Worm (Caenorhabditis elegans): ENCODE results near the gene T14E8.2.

Gene T14E8.2

DNA sequence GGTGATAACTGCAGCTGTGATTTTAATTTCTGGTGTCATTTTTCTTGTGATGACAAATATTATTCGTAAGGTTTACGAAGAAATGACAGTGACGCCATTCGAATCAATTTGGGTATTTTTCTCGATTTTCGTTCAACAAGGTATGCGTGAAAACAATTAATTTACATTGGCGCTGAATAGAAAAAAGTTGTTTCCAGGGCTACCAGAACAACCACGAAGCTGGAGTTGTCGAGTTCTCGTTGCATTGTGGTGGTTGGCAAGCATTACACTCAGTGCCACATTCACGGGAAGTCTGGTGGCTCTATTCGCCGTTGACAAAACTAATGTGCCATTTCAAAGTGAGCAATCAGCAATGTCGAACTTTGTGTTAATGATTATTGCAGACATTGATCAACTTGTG, 35.1 kb upstream of the T14E8.2 start:
- TF ChIP-seq mab-5 (tag; optimal IDR thresholded peaks at IDR 0.05) (no peak), hlh-1 (tag; optimal IDR thresholded peaks at IDR 0.05) (peak; percentile 51), pha-4 (tag; optimal IDR thresholded peaks at IDR 0.05) (no peak)

DNA sequence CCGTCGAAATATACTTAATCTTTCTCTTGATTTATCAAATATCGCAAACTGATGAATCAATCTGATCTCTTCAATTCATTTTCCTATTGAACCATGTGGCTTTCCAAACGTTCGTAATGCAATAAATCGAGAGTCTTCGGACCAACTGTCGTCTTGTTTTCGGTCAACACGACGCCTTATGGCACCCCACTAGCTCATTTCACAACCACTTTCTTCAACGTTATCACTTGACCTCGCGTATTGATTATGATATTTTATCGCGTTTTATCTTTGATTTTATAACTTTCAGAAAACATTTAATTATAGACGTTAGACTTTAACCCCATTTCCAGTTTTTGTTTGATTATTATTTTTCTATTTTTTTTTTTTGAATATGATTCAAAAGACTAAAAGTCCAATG, 33.0 kb upstream of the T14E8.2 start:
- no peak for TF ChIP-seq nhr-28 (tag; optimal IDR thresholded peaks at IDR 0.05)
- peak; percentile 98 for TF ChIP-seq hlh-1 (tag; optimal IDR thresholded peaks at IDR 0.05)
- TF ChIP-seq unc-120 (tag; optimal IDR thresholded peaks at IDR 0.05; ENCODE audit: poor library complexity, severe bottlenecking): peak; percentile 73
- TF ChIP-seq unc-62 (GFP tag; optimal IDR thresholded peaks at IDR 0.05): peak; percentile 69

DNA sequence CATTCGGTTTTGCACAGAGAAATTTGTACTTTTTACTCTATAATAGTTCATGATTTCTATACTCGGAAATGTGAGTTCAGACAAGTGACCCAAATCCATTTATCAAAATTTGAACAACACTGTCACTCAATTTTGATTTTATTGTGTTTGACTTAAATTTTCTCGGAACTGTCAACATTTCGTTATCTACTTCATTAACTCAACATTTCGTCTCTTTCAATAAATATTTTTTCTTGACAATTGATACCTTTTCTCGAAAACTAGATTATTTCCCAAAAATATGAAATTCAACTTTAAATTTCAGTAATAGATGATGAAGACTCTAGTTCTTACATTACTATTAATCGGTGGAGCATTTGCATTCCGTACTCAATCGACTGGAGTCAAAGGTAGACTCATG, 32.2 kb upstream of the T14E8.2 start, which contains the start of gene ttr-36:
TSS of gene ttr-36 (plus strand) at position 301 of the 400 bp plus-strand sequence.
- TF ChIP-seq lin-32 (GFP tag; optimal IDR thresholded peaks at IDR 0.05) (no peak), tbx-8 (GFP tag; optimal IDR thresholded peaks at IDR 0.05) (no peak), zip-8 (tag; optimal IDR thresholded peaks at IDR 0.05) (no peak), ceh-43 (GFP tag; optimal IDR thresholded peaks at IDR 0.05) (no peak), ceh-83 (GFP tag; optimal IDR thresholded peaks at IDR 0.05) (no peak), unc-62 (GFP tag; optimal IDR thresholded peaks at IDR 0.05) (no peak), elt-1 (tag; optimal IDR thresholded peaks at IDR 0.05; ENCODE audit: borderline replicate concordance, insufficient read depth) (no peak), sptf-1 (tag; optimal IDR thresholded peaks at IDR 0.05) (no peak), elt-3 (tag; optimal IDR thresholded peaks at IDR 0.05) (no peak), nhr-76 (tag; optimal IDR thresholded peaks at IDR 0.05) (no peak), ham-2 (GFP tag; optimal IDR thresholded peaks at IDR 0.05) (no peak), ces-1 (GFP tag; optimal IDR thresholded peaks at IDR 0.05) (no peak), pha-4 (tag; optimal IDR thresholded peaks at IDR 0.05) (no peak), sem-2 (GFP tag; optimal IDR thresholded peaks at IDR 0.05) (no peak), lsy-2 (tag; optimal IDR thresholded peaks at IDR 0.05) (no peak), mab-5 (tag; optimal IDR thresholded peaks at IDR 0.05) (no peak), bed-3 (GFP tag; optimal IDR thresholded peaks at IDR 0.05) (no peak), unc-120 (tag; optimal IDR thresholded peaks at IDR 0.05; ENCODE audit: poor library complexity, severe bottlenecking) (no peak), nhr-12 (tag; optimal IDR thresholded peaks at IDR 0.05) (no peak), nhr-237 (tag; optimal IDR thresholded peaks at IDR 0.05) (no peak)

DNA sequence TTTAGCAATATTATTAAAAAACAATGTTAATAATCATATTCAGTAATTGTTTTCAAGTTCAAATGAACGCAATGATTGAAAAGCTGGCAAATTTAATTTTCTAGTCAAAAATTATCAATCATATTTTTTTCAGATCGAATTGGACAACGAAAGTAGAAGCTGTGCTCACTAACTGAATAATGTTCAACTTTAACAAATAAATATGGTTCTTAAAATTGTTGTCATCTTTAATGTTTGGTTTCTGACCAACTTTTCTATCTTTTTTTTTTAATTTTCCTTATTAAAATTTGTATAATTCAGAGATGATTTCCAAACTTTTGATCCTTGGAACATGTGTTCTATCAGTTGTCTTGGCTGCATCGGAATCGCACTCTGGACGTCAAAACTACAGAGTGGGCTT, 30.8 kb upstream of the T14E8.2 start, which contains the start of gene ttr-35:
TSS of gene ttr-35 (plus strand) at position 301 of the 400 bp plus-strand sequence.
- no peak for TF ChIP-seq ham-2 (GFP tag; optimal IDR thresholded peaks at IDR 0.05)
- no peak for TF ChIP-seq ztf-11 (tag; optimal IDR thresholded peaks at IDR 0.05)
- TF ChIP-seq ceh-83 (GFP tag; optimal IDR thresholded peaks at IDR 0.05): no peak
- no peak for TF ChIP-seq nhr-12 (tag; optimal IDR thresholded peaks at IDR 0.05)
- TF ChIP-seq tbx-8 (GFP tag; optimal IDR thresholded peaks at IDR 0.05): no peak
- TF ChIP-seq ceh-39 (tag; optimal IDR thresholded peaks at IDR 0.05): no peak
- TF ChIP-seq nhr-28 (tag; optimal IDR thresholded peaks at IDR 0.05): no peak
- TF ChIP-seq M03D4.4 (tag; optimal IDR thresholded peaks at IDR 0.05): no peak

DNA sequence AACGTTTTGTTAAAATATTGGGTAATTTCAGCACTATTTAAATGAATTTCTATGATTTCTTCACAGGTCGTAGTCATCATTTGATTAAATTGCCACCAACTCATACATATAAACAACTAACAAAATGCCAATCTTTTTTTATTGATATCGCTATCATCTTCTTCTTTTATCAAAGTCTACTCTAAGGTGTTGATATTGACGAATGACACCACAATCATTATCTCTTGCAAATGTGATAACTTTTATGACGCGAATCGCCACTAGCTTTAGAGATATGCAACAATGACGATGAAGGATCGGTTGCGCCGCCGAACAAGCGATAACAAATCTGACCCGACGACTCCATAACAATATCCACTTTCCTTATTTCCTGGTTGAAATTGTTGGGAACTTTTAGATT, 28.3 kb upstream of the T14E8.2 start:
- TF ChIP-seq sem-2 (GFP tag; optimal IDR thresholded peaks at IDR 0.05) (no peak), unc-120 (tag; optimal IDR thresholded peaks at IDR 0.05; ENCODE audit: poor library complexity, severe bottlenecking) (no peak), pha-4 (tag; optimal IDR thresholded peaks at IDR 0.05) (no peak), elt-3 (tag; optimal IDR thresholded peaks at IDR 0.05) (peak; percentile 65)

DNA sequence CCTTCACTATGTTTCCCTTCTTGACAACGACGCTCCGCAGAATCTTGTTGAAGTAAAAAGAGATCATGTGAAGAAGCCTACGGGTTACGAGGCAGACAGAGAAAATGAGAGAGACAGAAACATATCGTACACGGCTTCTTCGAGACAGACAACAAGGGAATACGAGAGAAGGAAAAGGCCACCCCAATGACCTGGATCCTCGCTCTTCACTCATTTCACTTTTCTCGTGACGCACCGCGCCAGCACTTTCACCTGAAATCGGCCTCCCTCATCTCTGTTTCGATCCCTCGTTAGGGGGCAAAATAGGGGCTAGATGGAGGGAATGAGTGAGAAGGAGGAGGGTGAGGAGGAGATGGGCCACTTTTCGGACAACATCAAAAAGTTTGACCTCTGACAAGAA, 27.5 kb upstream of the T14E8.2 start:
- TF ChIP-seq blmp-1 (tag; optimal IDR thresholded peaks at IDR 0.05) (peak; percentile 90), ham-2 (GFP tag; optimal IDR thresholded peaks at IDR 0.05) (peak; percentile 61), tbx-8 (GFP tag; optimal IDR thresholded peaks at IDR 0.05) (no peak)

DNA sequence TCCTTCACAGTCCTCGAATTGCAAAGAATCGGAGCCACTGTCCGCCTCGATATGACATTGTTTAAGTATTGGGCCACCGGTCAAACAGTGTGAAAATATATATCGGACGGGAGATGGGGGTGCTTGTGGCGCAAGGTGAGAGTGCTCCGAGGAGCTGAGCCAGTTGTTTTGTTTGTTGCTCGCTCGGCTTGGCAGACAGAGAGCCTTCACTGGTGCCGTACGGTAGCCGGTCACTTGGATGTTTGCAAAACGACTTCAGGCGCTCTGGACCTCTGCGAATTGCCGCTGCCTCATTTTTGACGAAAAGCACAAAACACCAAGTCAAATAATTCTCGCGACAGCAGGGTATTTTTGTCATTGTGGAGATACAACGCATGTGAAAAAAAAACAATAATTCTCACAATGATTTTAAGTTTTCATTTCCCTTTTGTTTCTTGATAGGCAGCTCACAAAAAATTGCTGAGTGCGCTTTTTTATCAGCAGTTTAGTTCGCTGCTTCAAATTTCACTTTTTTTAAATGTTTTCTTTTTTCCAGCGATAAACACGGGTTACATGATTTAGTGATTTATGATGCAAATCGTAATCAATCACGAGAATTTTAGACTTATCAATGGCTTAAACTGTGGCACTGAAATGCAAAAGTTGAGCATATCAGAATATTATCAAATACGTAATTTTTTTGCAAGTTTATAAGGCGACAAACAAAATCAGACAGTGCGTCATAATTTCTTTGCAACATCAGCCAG, 25.6 kb upstream of the T14E8.2 start:
- no peak for TF ChIP-seq ceh-43 (GFP tag; optimal IDR thresholded peaks at IDR 0.05)
- no peak for TF ChIP-seq flh-1 (GFP tag; optimal IDR thresholded peaks at IDR 0.05)
- no peak for TF ChIP-seq nhr-28 (tag; optimal IDR thresholded peaks at IDR 0.05)
- TF ChIP-seq lin-13 (tag; optimal IDR thresholded peaks at IDR 0.05): no peak
- no peak for TF ChIP-seq sptf-1 (tag; optimal IDR thresholded peaks at IDR 0.05)
- no peak for TF ChIP-seq elt-1 (tag; optimal IDR thresholded peaks at IDR 0.05; ENCODE audit: borderline replicate concordance, insufficient read depth)
- no peak for TF ChIP-seq ceh-83 (GFP tag; optimal IDR thresholded peaks at IDR 0.05)
- no peak for TF ChIP-seq M03D4.4 (tag; optimal IDR thresholded peaks at IDR 0.05)
- no peak for TF ChIP-seq lsy-2 (tag; optimal IDR thresholded peaks at IDR 0.05)
- TF ChIP-seq sem-2 (GFP tag; optimal IDR thresholded peaks at IDR 0.05): no peak

Data from whole organism, mixed stage, embryonic.